Fruit fly (Drosophila melanogaster) whole organism, embryonic: ENCODE results near the gene CG32625.

Experiments used
- Atf-2 ChIP-seq: fragments of 200-800 bp; sonication (Bioruptor generic); optimal IDR thresholded peaks from 2 replicates; lab custom pipeline; 2016; ENCODE audit warnings: missing biosample characterization, missing genetic modification characterization
- B-H1 ChIP-seq: fragments of 200-800 bp; sonication (Bioruptor generic); IDR thresholded peaks from 3 replicates; pipeline ENCODE4 v1.3.6; 2022; ENCODE audit warnings: missing biosample characterization, missing genetic modification characterization
- B-H2 ChIP-seq: fragments of 200-800 bp; sonication (Bioruptor generic); optimal IDR thresholded peaks from 2 replicates; lab custom pipeline; 2018; ENCODE audit warnings: missing biosample characterization, mild to moderate bottlenecking, missing genetic modification characterization
- BEAF-32 ChIP-seq: fragments of 200-800 bp; sonication (Bioruptor generic); optimal IDR thresholded peaks from 3 replicates; lab custom pipeline; 2017; ENCODE audit warnings: missing biosample characterization, missing genetic modification characterization, mild to moderate bottlenecking, moderate library complexity, missing genetic modification reagents
- CG1024 ChIP-seq: fragments of 200-800 bp; sonication (Bioruptor generic); IDR thresholded peaks from 2 replicates; pipeline ENCODE4 v1.3.6; 2022; ENCODE audit warnings: missing biosample characterization, missing genetic modification characterization
- CG10431 ChIP-seq: fragments of 200-800 bp; sonication (Bioruptor generic); optimal IDR thresholded peaks from 3 replicates; lab custom pipeline; 2018; ENCODE audit warnings: missing biosample characterization, mild to moderate bottlenecking, missing genetic modification characterization
- CG10543 ChIP-seq: fragments of 200-800 bp; sonication (Bioruptor generic); optimal IDR thresholded peaks from 3 replicates; lab custom pipeline; 2017; ENCODE audit warnings: missing biosample characterization, mild to moderate bottlenecking, missing genetic modification characterization, moderate library complexity
- CG11504 ChIP-seq: fragments of 200-800 bp; sonication (Bioruptor generic); optimal IDR thresholded peaks from 3 replicates; lab custom pipeline; 2019; ENCODE audit warnings: missing biosample characterization, mild to moderate bottlenecking, missing genetic modification characterization, moderate library complexity
- CG11695 ChIP-seq: fragments of 200-800 bp; sonication (Bioruptor generic); IDR thresholded peaks from 3 replicates; pipeline ENCODE4 v1.3.6; 2022; ENCODE audit warnings: missing biosample characterization, missing genetic modification characterization
- CG12071 ChIP-seq: fragments of 200-800 bp; sonication (Bioruptor generic); optimal IDR thresholded peaks from 3 replicates; lab custom pipeline; 2018; ENCODE audit warnings: missing biosample characterization, mild to moderate bottlenecking, missing genetic modification characterization
- CG17829 ChIP-seq: fragments of 200-800 bp; optimal IDR thresholded peaks from 2 replicates; lab custom pipeline; 2019; ENCODE audit warnings: missing biosample characterization, mild to moderate bottlenecking, missing genetic modification characterization, moderate library complexity
- CG17912 ChIP-seq: fragments of 200-800 bp; sonication (Bioruptor generic); optimal IDR thresholded peaks from 2 replicates; lab custom pipeline; 2018; ENCODE audit warnings: missing biosample characterization, mild to moderate bottlenecking, missing genetic modification characterization
- CG2199 ChIP-seq: fragments of 200-800 bp; sonication (Bioruptor generic); IDR thresholded peaks from 3 replicates; pipeline ENCODE4 v1.3.6; 2022; ENCODE audit warnings: missing biosample characterization, missing genetic modification characterization
- CG2678 ChIP-seq: fragments of 200-800 bp; sonication (Bioruptor generic); optimal IDR thresholded peaks from 3 replicates; lab custom pipeline; 2019; ENCODE audit warnings: missing biosample characterization, mild to moderate bottlenecking, missing genetic modification characterization, moderate library complexity
- CG2712 ChIP-seq: fragments of 200-800 bp; optimal IDR thresholded peaks from 3 replicates; lab custom pipeline; 2019; ENCODE audit warnings: missing biosample characterization, mild to moderate bottlenecking, missing genetic modification characterization, moderate library complexity
- CG34224 ChIP-seq: fragments of 200-800 bp; sonication (Bioruptor generic); IDR thresholded peaks from 3 replicates; pipeline ENCODE4 v1.3.6; 2022; ENCODE audit warnings: missing biosample characterization, missing genetic modification characterization; ENCODE audit not compliant: partially characterized antibody
- CG6272 ChIP-seq: fragments of 200-800 bp; sonication (Bioruptor generic); IDR thresholded peaks from 2 replicates; pipeline ENCODE4 v1.3.6; 2022; ENCODE audit warnings: missing biosample characterization, missing genetic modification characterization
- CG7963 ChIP-seq: fragments of 200-800 bp; sonication (Bioruptor generic); IDR thresholded peaks from 3 replicates; pipeline ENCODE4 v1.3.6; 2022; ENCODE audit warnings: missing biosample characterization, missing genetic modification characterization; ENCODE audit not compliant: partially characterized antibody
- CG9437 ChIP-seq: fragments of 200-800 bp; sonication (Bioruptor generic); optimal IDR thresholded peaks from 2 replicates; lab custom pipeline; 2018; ENCODE audit warnings: missing biosample characterization, mild to moderate bottlenecking, missing genetic modification characterization
- CG9797 ChIP-seq: fragments of 200-800 bp; sonication (Bioruptor generic); optimal IDR thresholded peaks from 3 replicates; lab custom pipeline; 2018; ENCODE audit warnings: missing biosample characterization, mild to moderate bottlenecking, missing genetic modification characterization
- CTCF ChIP-seq: fragments of 200-800 bp; sonication (Bioruptor generic); optimal IDR thresholded peaks from 2 replicates; lab custom pipeline; 2017; ENCODE audit warnings: missing biosample characterization, mild to moderate bottlenecking, missing genetic modification characterization, moderate library complexity
- D19A ChIP-seq: fragments of 200-800 bp; optimal IDR thresholded peaks from 3 replicates; lab custom pipeline; 2019; ENCODE audit warnings: missing biosample characterization, mild to moderate bottlenecking, missing genetic modification characterization, moderate library complexity
- Dek ChIP-seq: fragments of 200-800 bp; sonication (Bioruptor generic); optimal IDR thresholded peaks from 3 replicates; lab custom pipeline; 2019; ENCODE audit warnings: missing biosample characterization, mild to moderate bottlenecking, missing genetic modification characterization, moderate library complexity
- Hmr ChIP-seq: fragments of 200-800 bp; sonication (Bioruptor generic); optimal IDR thresholded peaks from 3 replicates; lab custom pipeline; 2017; ENCODE audit warnings: mild to moderate bottlenecking, missing biosample characterization, missing genetic modification reagents, missing genetic modification characterization
- MESR4 ChIP-seq: fragments of 200-800 bp; sonication (Bioruptor generic); optimal IDR thresholded peaks from 2 replicates; lab custom pipeline; 2018; ENCODE audit warnings: missing biosample characterization, mild to moderate bottlenecking, missing genetic modification characterization, moderate library complexity
- MTF-1 ChIP-seq: fragments of 200-800 bp; sonication (Bioruptor generic); optimal IDR thresholded peaks from 2 replicates; lab custom pipeline; 2018; ENCODE audit warnings: missing biosample characterization, mild to moderate bottlenecking, missing genetic modification characterization, borderline replicate concordance
- Max ChIP-seq: fragments of 200-800 bp; sonication (Bioruptor generic); optimal IDR thresholded peaks from 2 replicates; lab custom pipeline; 2016; ENCODE audit warnings: missing biosample characterization, mild to moderate bottlenecking, missing genetic modification characterization
- Mrtf ChIP-seq: fragments of 200-800 bp; sonication (Bioruptor generic); IDR thresholded peaks from 3 replicates; pipeline ENCODE4 v1.3.6; 2022; ENCODE audit warnings: missing biosample characterization, missing genetic modification characterization
- Pdp1 ChIP-seq, 2 experiments: fragments of 200-800 bp; sonication (Bioruptor generic); optimal IDR thresholded peaks; 3 replicates each; lab custom pipeline; 2016; ENCODE audit warnings: missing biosample characterization in 2 of 2, missing genetic modification characterization in 2 of 2, mild to moderate bottlenecking in 1 of 2, moderate library complexity in 1 of 2
- Sox102F ChIP-seq: fragments of 200-800 bp; sonication (Bioruptor generic); optimal IDR thresholded peaks from 2 replicates; lab custom pipeline; 2018; ENCODE audit warnings: missing biosample characterization, mild to moderate bottlenecking, missing genetic modification characterization, moderate library complexity
- Sry-δ ChIP-seq: fragments of 200-800 bp; sonication (Bioruptor generic); optimal IDR thresholded peaks from 2 replicates; lab custom pipeline; 2016; ENCODE audit warnings: missing biosample characterization, missing genetic modification characterization
- Stat92E ChIP-seq, 3 experiments: fragments of >200 bp in 2 of 3; fragments of 200-800 bp in 1 of 3; sonication (Bioruptor generic) in 1 of 3; optimal IDR thresholded peaks; 2 replicates each; lab custom pipeline; 2017 to 2019; ENCODE audit warnings: missing biosample characterization in 3 of 3, missing genetic modification characterization in 3 of 3, mild to moderate bottlenecking in 1 of 3, moderate library complexity in 1 of 3
- YL-1 ChIP-seq: fragments of 200-800 bp; sonication (Bioruptor generic); optimal IDR thresholded peaks from 3 replicates; lab custom pipeline; 2017; ENCODE audit warnings: missing biosample characterization, mild to moderate bottlenecking, missing genetic modification characterization
- ash1 ChIP-seq: fragments of 200-800 bp; sonication (Bioruptor generic); optimal IDR thresholded peaks from 2 replicates; lab custom pipeline; 2018; ENCODE audit warnings: missing biosample characterization, mild to moderate bottlenecking, missing genetic modification characterization
- br ChIP-seq: fragments of >200 bp; optimal IDR thresholded peaks from 2 replicates; lab custom pipeline; 2017
- hb ChIP-seq: fragments of 200-800 bp; sonication (Bioruptor generic); IDR thresholded peaks from 3 replicates; pipeline ENCODE4 v1.3.6; 2022; ENCODE audit warnings: missing biosample characterization, missing genetic modification characterization; ENCODE audit not compliant: partially characterized antibody
- hkb ChIP-seq, 2 experiments: fragments of 200-800 bp in 1 of 2; fragments of >200 bp in 1 of 2; sonication (Bioruptor generic) in 1 of 2; IDR thresholded peaks in 1 of 2; optimal IDR thresholded peaks in 1 of 2; 2 replicates each; pipeline versions ENCODE4 v1.3.6 to Lab custom; 2017 to 2022; ENCODE audit warnings: missing biosample characterization in 1 of 2, missing genetic modification characterization in 1 of 2
- knrl ChIP-seq: fragments of 200-800 bp; sonication (Bioruptor generic); IDR thresholded peaks from 3 replicates; pipeline ENCODE4 v1.3.6; 2022; ENCODE audit warnings: missing biosample characterization, missing genetic modification characterization; ENCODE audit not compliant: partially characterized antibody
- mam ChIP-seq: fragments of 200-800 bp; sonication (Bioruptor generic); optimal IDR thresholded peaks from 3 replicates; lab custom pipeline; 2016; ENCODE audit warnings: missing biosample characterization, missing genetic modification characterization
- mld ChIP-seq: fragments of 200-800 bp; sonication (Bioruptor generic); IDR thresholded peaks from 3 replicates; pipeline ENCODE4 v1.3.6; 2022; ENCODE audit warnings: missing biosample characterization, missing genetic modification characterization; ENCODE audit not compliant: partially characterized antibody
- nom ChIP-seq: fragments of 200-800 bp; sonication (Bioruptor generic); optimal IDR thresholded peaks from 2 replicates; lab custom pipeline; 2017; ENCODE audit warnings: missing biosample characterization, missing genetic modification characterization, mild to moderate bottlenecking, moderate library complexity, missing genetic modification reagents
- pzg ChIP-seq: fragments of 200-800 bp; sonication (Bioruptor generic); optimal IDR thresholded peaks from 3 replicates; lab custom pipeline; 2018; ENCODE audit warnings: missing biosample characterization, mild to moderate bottlenecking, missing genetic modification characterization, moderate library complexity
- sd ChIP-seq: fragments of 200-800 bp; sonication (Bioruptor generic); optimal IDR thresholded peaks from 3 replicates; lab custom pipeline; 2018; ENCODE audit warnings: missing biosample characterization, mild to moderate bottlenecking, missing genetic modification characterization, moderate library complexity
- ssp ChIP-seq: fragments of 200-800 bp; sonication (Bioruptor generic); IDR thresholded peaks from 2 replicates; pipeline ENCODE4 v1.3.6; 2022; ENCODE audit warnings: missing biosample characterization, missing genetic modification characterization
- vnd ChIP-seq: fragments of 200-800 bp; sonication (Bioruptor generic); IDR thresholded peaks from 3 replicates; pipeline ENCODE4 v1.3.6; 2022; ENCODE audit warnings: missing biosample characterization, missing genetic modification characterization; ENCODE audit not compliant: partially characterized antibody
- vvl ChIP-seq: fragments of 200-800 bp; sonication (Bioruptor generic); IDR thresholded peaks from 2 replicates; pipeline ENCODE4 v1.3.6; 2022; ENCODE audit warnings: missing biosample characterization, missing genetic modification characterization

Gene CG32625

DNA sequence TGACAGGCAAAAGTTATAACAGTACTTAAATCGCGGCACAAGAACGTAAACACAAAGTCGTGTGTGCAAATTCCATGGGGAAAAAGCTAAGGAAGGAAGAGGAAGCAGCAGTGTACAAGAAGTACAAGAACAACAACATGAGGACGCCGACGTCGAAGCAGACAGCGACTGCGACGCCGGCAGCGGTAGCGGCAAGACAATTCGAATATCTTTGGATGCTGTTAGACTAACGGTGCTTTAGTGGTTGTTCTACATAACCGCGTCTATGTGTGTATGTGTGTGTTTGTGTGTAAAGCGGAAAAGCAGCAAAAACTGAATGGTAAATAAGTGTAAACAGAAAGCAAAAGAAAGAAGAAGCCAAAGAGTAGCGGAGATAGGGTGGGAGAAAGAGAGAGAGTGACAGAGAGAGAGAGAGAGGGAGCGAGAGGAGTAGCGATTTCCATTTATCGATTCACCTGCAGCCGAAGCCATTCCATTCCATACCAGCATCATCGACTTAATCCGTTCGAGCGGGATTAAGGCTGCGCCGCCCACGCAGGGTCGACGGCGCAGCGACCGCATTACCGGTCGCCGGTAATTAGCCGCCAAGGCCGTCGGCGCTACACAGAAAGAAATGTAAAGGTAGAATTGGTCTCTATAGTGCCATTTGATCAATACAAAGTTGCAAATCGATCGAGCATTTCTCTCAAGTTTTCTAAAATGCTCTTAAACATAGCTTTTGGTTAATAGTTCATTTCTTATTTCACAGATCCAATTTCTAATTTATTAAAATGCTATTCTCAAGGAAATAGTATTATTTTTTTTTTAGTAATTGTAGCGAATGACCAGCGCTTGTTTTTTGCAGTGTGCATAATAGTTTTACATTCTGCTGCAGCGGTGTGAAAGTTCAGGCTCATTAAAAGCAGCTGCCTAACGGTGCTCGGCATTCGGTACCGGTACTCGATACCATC is 27.6 kb upstream of the CG32625 start (continued):
- peak; percentile 76 for TF ChIP-seq Sox102F (GFP tag; lab: Kevin White, UChicago)
- TF ChIP-seq MTF-1, result no peak
- TF ChIP-seq CG6272 (GFP tag; lab: Robert Waterston, UW), result no peak
- no peak for TF ChIP-seq CG12071 (GFP tag; lab: Kevin White, UChicago)
- TF ChIP-seq MESR4 (GFP tag; lab: Kevin White, UChicago), result no peak
- no peak for TF ChIP-seq B-H1 (GFP tag; lab: Robert Waterston, UW)
- no peak for TF ChIP-seq hkb (optimal IDR thresholded peaks at IDR 0.05; lab: Kevin White, UChicago)
- TF ChIP-seq hkb (GFP tag; IDR thresholded peaks at IDR 0.05; lab: Robert Waterston, UW), result peak; percentile 59
- TF ChIP-seq ash1 (GFP tag; lab: Kevin White, UChicago), result no peak
- peak; percentile 7 for TF ChIP-seq Max (GFP tag; lab: Kevin White, UChicago)
- peak; percentile 22 for TF ChIP-seq CG9437 (GFP tag; lab: Kevin White, UChicago)
- peak; percentile 59; the same call in 2 of the 3 replicates for TF ChIP-seq CG11695 (GFP tag; lab: Robert Waterston, UW)
- no peak for TF ChIP-seq br (lab: Kevin White, UChicago)
- no peak for TF ChIP-seq CG2199 (GFP tag; lab: Robert Waterston, UW)
- peak; percentile 23 for TF ChIP-seq mam (GFP tag; lab: Kevin White, UChicago)
- TF ChIP-seq CG10431, result peak; percentile 27
- TF ChIP-seq mld (GFP tag; lab: Robert Waterston, UW), result no peak

DNA sequence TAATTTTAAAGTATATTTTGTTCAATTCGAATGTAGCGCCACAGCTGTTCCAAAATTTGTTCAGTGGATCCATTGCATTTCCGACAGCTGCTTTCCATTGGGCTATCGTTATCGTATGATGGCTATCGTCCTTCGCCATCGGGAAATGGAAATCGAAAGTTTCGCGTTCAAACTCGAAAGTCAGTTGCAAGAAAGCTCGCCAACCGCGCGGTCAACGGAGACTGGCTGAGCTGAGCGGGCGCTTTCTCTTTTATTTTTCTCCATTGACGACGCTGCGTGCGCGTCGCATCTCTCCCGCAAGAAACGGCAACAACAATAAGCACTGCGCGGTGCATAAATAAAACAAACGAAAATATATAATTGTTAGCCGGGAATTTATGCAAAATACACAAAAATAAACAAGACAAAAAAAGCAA is 26.9 kb upstream of the CG32625 start, which contains the start of gene inaE:
TSS of gene inaE (plus strand) at position 181 of the 416 bp plus-strand sequence.
- TF ChIP-seq CG2678 (tag; lab: Kevin White, UChicago) (peak; percentile 11), nom (peak; percentile 23), ssp (GFP tag; lab: Robert Waterston, UW) (peak; percentile 96), CTCF (GFP tag; lab: Kevin White, UChicago) (peak; percentile 12), Stat92E (GFP tag; optimal IDR thresholded peaks at IDR 0.05; lab: Kevin White, UChicago) (peak in 1 of 3 experiments; percentile 63), vnd (GFP tag; lab: Robert Waterston, UW) (peak; percentile 53; the same call in 1 of the 3 replicates), Sry-δ (GFP tag; lab: Kevin White, UChicago) (peak; percentile 43), CG7963 (GFP tag; lab: Robert Waterston, UW) (0 out of 3 replicates have a peak, but pooled peaks have one; percentile 36), CG34224 (GFP tag; lab: Robert Waterston, UW) (peak; percentile 32; the same call in 1 of the 3 replicates), CG9797 (GFP tag; lab: Kevin White, UChicago) (peak; percentile 18), CG10543 (GFP tag; lab: Kevin White, UChicago) (peak; percentile 8), B-H2 (GFP tag; lab: Kevin White, UChicago) (peak; percentile 38), Mrtf (GFP tag; lab: Robert Waterston, UW) (no peak), Atf-2 (no peak), sd (tag; lab: Kevin White, UChicago) (no peak), CG1024 (peak; percentile 45; the same call in 1 of the 2 replicates), knrl (GFP tag; lab: Robert Waterston, UW) (peak; percentile 45; the same call in 1 of the 3 replicates), BEAF-32 (GFP tag; lab: Kevin White, UChicago) (peak; percentile 53), CG11504 (tag; lab: Kevin White, UChicago) (peak; percentile 16), hb (GFP tag; lab: Robert Waterston, UW) (peak; percentile 29; the same call in 1 of the 3 replicates), YL-1 (GFP tag; lab: Kevin White, UChicago) (peak; percentile 4), CG2712 (tag; lab: Kevin White, UChicago) (peak; percentile 33), Dek (no peak), vvl (GFP tag; lab: Robert Waterston, UW) (peak; percentile 60; the same call in 1 of the 2 replicates), Pdp1 (GFP tag; optimal IDR thresholded peaks at IDR 0.05; lab: Kevin White, UChicago) (no peak), D19A (tag; lab: Kevin White, UChicago) (peak; percentile 3), CG17829 (tag; lab: Kevin White, UChicago) (no peak), CG17912 (GFP tag; lab: Kevin White, UChicago) (peak; percentile 14), Hmr (GFP tag; lab: Kevin White, UChicago) (no peak), pzg (GFP tag; lab: Kevin White, UChicago) (peak; percentile 74)
